Fruit fly (Drosophila melanogaster): Measurements from ENCODE around the gene AOX3.

AOX3 gene

DNA sequence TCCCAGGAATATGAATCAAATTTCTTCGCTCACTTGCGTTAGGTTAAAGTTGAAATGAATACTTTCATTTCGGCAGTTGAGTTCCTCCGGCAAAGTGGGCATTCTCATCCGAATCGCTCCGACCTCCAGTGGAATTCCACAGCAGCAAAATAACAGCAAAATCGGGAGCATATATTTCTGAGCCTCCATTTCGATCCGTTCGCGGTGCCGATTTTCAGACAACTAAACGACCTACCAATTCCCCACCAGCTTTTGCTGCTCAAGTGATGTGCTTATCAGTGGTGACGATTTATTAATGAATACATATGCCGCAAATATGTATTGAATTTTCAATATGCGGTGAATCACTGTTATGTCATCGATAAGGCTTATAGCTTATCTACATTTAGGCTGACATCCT is 39.4 kb downstream of the AOX3 start, which contains the start of gene CG44014:
TSS of gene CG44014 (minus strand) at position 256 of the 400 bp plus-strand sequence.
- TF ChIP-seq Opbp (GFP tag; IDR thresholded peaks at IDR 0.05; ENCODE audit: partially characterized antibody) (no peak), exex (tag; optimal IDR thresholded peaks at IDR 0.05) (peak; percentile 35), lbe (GFP tag; optimal IDR thresholded peaks at IDR 0.05) (no peak)

DNA sequence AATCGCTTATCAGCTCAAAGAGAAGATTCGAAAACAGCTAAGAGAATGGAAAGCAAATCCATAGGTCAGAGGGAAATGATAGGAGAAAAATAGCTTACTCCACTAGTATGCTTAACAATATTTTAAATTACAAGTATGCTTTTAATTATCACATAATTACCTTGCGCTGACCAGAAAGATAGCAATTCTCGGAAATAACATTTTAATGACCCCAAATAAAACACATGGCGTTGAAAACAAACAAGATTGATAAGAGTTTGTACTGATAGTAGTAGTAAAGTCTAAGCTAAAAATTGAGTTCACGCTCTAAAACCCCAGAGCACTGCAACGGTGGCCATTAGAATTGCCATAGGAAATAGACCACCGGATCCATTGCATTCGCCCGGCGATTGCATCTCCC is 40.2 kb downstream of the AOX3 start:
- TF ChIP-seq inv (GFP tag; IDR thresholded peaks at IDR 0.05; ENCODE audit: partially characterized antibody) = no peak
- TF ChIP-seq exex (tag; optimal IDR thresholded peaks at IDR 0.05) = peak; percentile 44

DNA sequence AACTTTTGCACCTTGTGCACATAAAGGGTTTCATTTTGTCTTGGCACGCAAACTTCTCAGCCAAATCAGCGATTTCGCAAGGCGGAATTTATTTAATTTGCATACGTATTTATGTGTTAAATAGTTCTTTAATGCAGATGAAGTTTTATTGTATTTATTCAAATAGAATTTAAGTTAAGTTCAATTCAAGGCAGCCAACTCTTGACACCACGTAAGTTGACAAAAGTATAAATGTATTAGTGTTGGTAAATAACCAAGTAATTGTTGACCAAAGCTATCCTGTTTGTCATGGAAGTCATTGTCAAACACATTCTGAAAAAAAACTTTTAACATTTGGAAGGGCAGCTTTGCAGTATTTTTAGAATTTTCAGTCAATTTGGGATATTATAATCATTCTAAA is 53.7 kb downstream of the AOX3 start, which contains the start of gene maca:
TSS of gene maca (plus strand) at position 301 of the 400 bp plus-strand sequence.
- TF ChIP-seq wdn (GFP tag; IDR thresholded peaks at IDR 0.05) = no peak
- no peak for TF ChIP-seq CG9727 (GFP tag; optimal IDR thresholded peaks at IDR 0.05)
- TF ChIP-seq Hmr (GFP tag; optimal IDR thresholded peaks at IDR 0.05) = no peak
- TF ChIP-seq Six4 (GFP tag; optimal IDR thresholded peaks at IDR 0.05) = no peak
- no peak for TF ChIP-seq CG4360 (GFP tag; IDR thresholded peaks at IDR 0.05)
- TF ChIP-seq Kr (GFP tag; optimal IDR thresholded peaks at IDR 0.05) = no peak
- TF ChIP-seq NFAT (GFP tag; IDR thresholded peaks at IDR 0.05) = no peak
- no peak for TF ChIP-seq CG6654 (GFP tag; optimal IDR thresholded peaks at IDR 0.05)
- no peak for TF ChIP-seq oc (tag; optimal IDR thresholded peaks at IDR 0.05)
- no peak for TF ChIP-seq twi (tag; optimal IDR thresholded peaks at IDR 0.05)
- no peak for TF ChIP-seq NK7.1 (GFP tag; optimal IDR thresholded peaks at IDR 0.05)
- no peak for TF ChIP-seq CG7357 (GFP tag; IDR thresholded peaks at IDR 0.05)
- no peak for TF ChIP-seq Hsf (GFP tag; optimal IDR thresholded peaks at IDR 0.05)
- TF ChIP-seq zf30C (GFP tag; optimal IDR thresholded peaks at IDR 0.05) = no peak
- no peak for TF ChIP-seq Ravus (GFP tag; IDR thresholded peaks at IDR 0.05)
- no peak for TF ChIP-seq CG13775 (GFP tag; optimal IDR thresholded peaks at IDR 0.05)

DNA sequence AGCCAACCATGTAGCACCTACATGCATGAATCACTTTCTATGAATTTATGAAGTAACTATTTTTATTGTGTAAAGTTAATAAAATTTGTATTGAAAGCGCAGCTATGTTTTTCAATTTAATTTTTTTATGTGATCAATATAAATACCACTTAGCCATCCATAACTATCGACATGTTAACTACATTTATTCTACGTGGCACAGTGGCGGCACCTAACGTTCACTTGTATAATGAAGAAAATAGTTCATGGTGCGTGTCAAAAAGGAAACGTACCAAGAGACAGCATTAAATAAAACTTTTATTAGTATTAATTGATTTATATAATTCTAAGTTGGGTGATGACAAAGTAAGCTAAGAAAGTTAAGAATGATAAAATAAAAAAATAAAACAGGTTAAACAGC is 54.8 kb downstream of the AOX3 start:
- peak; percentile 46; the same call in 1 of the 3 replicates for TF ChIP-seq CG16813 (GFP tag; IDR thresholded peaks at IDR 0.05; ENCODE audit: partially characterized antibody)
- no peak for TF ChIP-seq da (GFP tag; optimal IDR thresholded peaks at IDR 0.05)
- no peak for TF ChIP-seq trh (GFP tag; optimal IDR thresholded peaks at IDR 0.05)
- no peak for TF ChIP-seq mirr (GFP tag; optimal IDR thresholded peaks at IDR 0.05)
- no peak for TF ChIP-seq CG12299 (tag; optimal IDR thresholded peaks at IDR 0.05)
- peak; percentile 22 for TF ChIP-seq Hr3 (GFP tag; optimal IDR thresholded peaks at IDR 0.05)
- no peak for TF ChIP-seq CG15011 (GFP tag; optimal IDR thresholded peaks at IDR 0.05)
- TF ChIP-seq CoRest (tag; optimal IDR thresholded peaks at IDR 0.05) = peak; percentile 16
- TF ChIP-seq CG6254 (GFP tag; optimal IDR thresholded peaks at IDR 0.05) = no peak
- peak; percentile 7 for TF ChIP-seq phol (tag; optimal IDR thresholded peaks at IDR 0.05)
- TF ChIP-seq dmrt99B (tag; optimal IDR thresholded peaks at IDR 0.05) = no peak
- TF ChIP-seq stwl (tag; optimal IDR thresholded peaks at IDR 0.05) = peak; percentile 74
- no peak for TF ChIP-seq ERR (GFP tag; optimal IDR thresholded peaks at IDR 0.05)
- no peak for TF ChIP-seq CG3163 (GFP tag; optimal IDR thresholded peaks at IDR 0.05)
- TF ChIP-seq CG18764 (GFP tag; optimal IDR thresholded peaks at IDR 0.05) = no peak
- TF ChIP-seq CG6272 (GFP tag; IDR thresholded peaks at IDR 0.05) = no peak
- TF ChIP-seq cg (GFP tag; optimal IDR thresholded peaks at IDR 0.05) = no peak
- no peak for TF ChIP-seq CG18476 (GFP tag; optimal IDR thresholded peaks at IDR 0.05)
- TF ChIP-seq vfl (GFP tag; optimal IDR thresholded peaks at IDR 0.05) = no peak
- no peak for TF ChIP-seq ems (GFP tag; optimal IDR thresholded peaks at IDR 0.05)
- TF ChIP-seq hbn (GFP tag; IDR thresholded peaks at IDR 0.05; ENCODE audit: partially characterized antibody) = no peak
- no peak for TF ChIP-seq tup (GFP tag; optimal IDR thresholded peaks at IDR 0.05)
- no peak for TF ChIP-seq CG13287 (GFP tag; IDR thresholded peaks at IDR 0.05; ENCODE audit: partially characterized antibody)
- no peak for TF ChIP-seq fd64A (GFP tag; optimal IDR thresholded peaks at IDR 0.05)
- TF ChIP-seq hth (optimal IDR thresholded peaks at IDR 0.05) = no peak
- no peak for TF ChIP-seq CG14014 (GFP tag; IDR thresholded peaks at IDR 0.05)
- TF ChIP-seq repo (GFP tag; optimal IDR thresholded peaks at IDR 0.05) = no peak
